Fruit fly (Drosophila melanogaster): ENCODE results near the gene Smyd5.

The Smyd5 gene

DNA sequence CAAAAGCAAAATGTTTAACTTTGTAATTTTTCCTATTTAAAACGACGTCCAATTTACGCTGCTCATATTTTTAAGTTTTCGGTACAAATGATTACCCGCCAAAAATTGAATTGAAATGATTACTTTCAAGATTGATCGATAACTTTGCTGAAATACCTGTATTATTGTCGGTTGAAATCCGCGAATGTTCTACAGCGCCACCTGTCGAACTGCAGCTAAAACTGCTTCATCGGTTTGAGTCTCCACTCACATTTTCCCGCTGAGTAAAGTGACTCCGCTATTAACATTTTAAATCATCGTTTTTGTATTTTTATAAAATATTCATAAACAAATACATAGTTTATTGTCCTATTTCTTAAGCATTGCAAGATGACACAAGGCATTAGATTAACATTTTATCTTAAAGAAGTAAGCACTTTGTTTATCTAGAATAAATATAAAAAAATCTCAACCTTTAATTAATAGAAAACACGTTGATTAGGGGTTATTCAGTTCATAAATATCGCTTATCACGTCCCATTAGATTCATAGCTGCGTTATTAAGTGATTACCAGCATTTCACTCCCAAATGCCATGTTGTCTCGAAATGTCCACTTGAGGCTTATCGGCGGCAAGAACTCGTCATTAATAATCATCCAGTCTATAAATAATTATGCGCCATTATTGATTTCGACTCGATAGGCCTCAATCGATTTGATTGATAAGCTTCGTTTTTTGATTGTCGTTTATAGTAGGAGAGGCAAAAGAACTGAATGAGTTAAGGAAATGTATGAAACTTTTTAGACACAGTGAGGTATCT, 38.8 kb downstream of the Smyd5 start (continued):
- TF ChIP-seq exex (tag; optimal IDR thresholded peaks at IDR 0.05) (peak; percentile 100), twi (tag; optimal IDR thresholded peaks at IDR 0.05) (no peak), Lhr (GFP tag; optimal IDR thresholded peaks at IDR 0.05) (peak; percentile 12), Fer2 (tag; optimal IDR thresholded peaks at IDR 0.05) (no peak), HLHmδ (GFP tag; optimal IDR thresholded peaks at IDR 0.05) (no peak), CG11504 (tag; optimal IDR thresholded peaks at IDR 0.05) (peak; percentile 46), Scr (GFP tag; IDR thresholded peaks at IDR 0.05; ENCODE audit: partially characterized antibody) (peak; percentile 43; the same call in 1 of the 2 replicates), cato (GFP tag; optimal IDR thresholded peaks at IDR 0.05; ENCODE audit: borderline replicate concordance) (no peak), Dp (GFP tag; optimal IDR thresholded peaks at IDR 0.05) (peak; percentile 78), zfh1 (GFP tag; IDR thresholded peaks at IDR 0.05) (no peak), Lpt (GFP tag; optimal IDR thresholded peaks at IDR 0.05) (no peak), pfk (GFP tag; optimal IDR thresholded peaks at IDR 0.05) (no peak), sob (GFP tag; IDR thresholded peaks at IDR 0.05) (peak; percentile 45; the same call in 1 of the 2 replicates), CG14965 (GFP tag; optimal IDR thresholded peaks at IDR 0.05; ENCODE audit: borderline replicate concordance) (peak; percentile 89), CG9437 (GFP tag; optimal IDR thresholded peaks at IDR 0.05) (no peak), CG17361 (GFP tag; IDR thresholded peaks at IDR 0.05) (no peak), C15 (GFP tag; IDR thresholded peaks at IDR 0.05) (no peak), trem (tag; optimal IDR thresholded peaks at IDR 0.05) (peak; percentile 20), Doc3 (GFP tag; IDR thresholded peaks at IDR 0.05; ENCODE audit: partially characterized antibody) (no peak), CG4360 (GFP tag; IDR thresholded peaks at IDR 0.05) (no peak), onecut (GFP tag; IDR thresholded peaks at IDR 0.05) (peak; percentile 18; the same call in 1 of the 2 replicates), prd (optimal IDR thresholded peaks at IDR 0.05) (no peak), prd (GFP tag; IDR thresholded peaks at IDR 0.05) (no peak), Sry-δ (GFP tag; optimal IDR thresholded peaks at IDR 0.05) (peak; percentile 45), Xrp1 (GFP tag; IDR thresholded peaks at IDR 0.05) (peak; percentile 17; the same call in 1 of the 2 replicates), insv (GFP tag; optimal IDR thresholded peaks at IDR 0.05) (no peak), Med (GFP tag) (peak; percentile 89), Ets65A (GFP tag) (no peak), Hsf (GFP tag; optimal IDR thresholded peaks at IDR 0.05) (no peak), CG11723 (GFP tag; optimal IDR thresholded peaks at IDR 0.05) (no peak), CG17328 (GFP tag; IDR thresholded peaks at IDR 0.05) (no peak), CG15073 (GFP tag; optimal IDR thresholded peaks at IDR 0.05) (no peak), disco-r (GFP tag; optimal IDR thresholded peaks at IDR 0.05) (no peak), Mes4 (GFP tag; optimal IDR thresholded peaks at IDR 0.05) (no peak), Fer3 (tag; optimal IDR thresholded peaks at IDR 0.05) (no peak), tap (tag; optimal IDR thresholded peaks at IDR 0.05) (no peak), CG15601 (tag; optimal IDR thresholded peaks at IDR 0.05) (peak; percentile 34), CG10979 (tag; optimal IDR thresholded peaks at IDR 0.05) (peak; percentile 10), lab (GFP tag; optimal IDR thresholded peaks at IDR 0.05) (peak; percentile 12), CG6854 (GFP tag; optimal IDR thresholded peaks at IDR 0.05) (no peak), pita (GFP tag; optimal IDR thresholded peaks at IDR 0.05) (peak; percentile 58), TFAM (GFP tag; optimal IDR thresholded peaks at IDR 0.05) (no peak), eve (GFP tag; optimal IDR thresholded peaks at IDR 0.05) (no peak), Poxn (GFP tag; IDR thresholded peaks at IDR 0.05) (no peak), HLH3B (GFP tag; IDR thresholded peaks at IDR 0.05) (no peak), dan (GFP tag; IDR thresholded peaks at IDR 0.05) (no peak), sens (GFP tag) (peak; percentile 62), amos (GFP tag; IDR thresholded peaks at IDR 0.05; ENCODE audit: partially characterized antibody) (peak; percentile 48; the same call in 1 of the 2 replicates), unc-4 (GFP tag; IDR thresholded peaks at IDR 0.05; ENCODE audit: partially characterized antibody) (peak; percentile 43; the same call in 1 of the 2 replicates)
